Worm (Caenorhabditis elegans): ENCODE data around the gene F28A10.8.

DNA sequence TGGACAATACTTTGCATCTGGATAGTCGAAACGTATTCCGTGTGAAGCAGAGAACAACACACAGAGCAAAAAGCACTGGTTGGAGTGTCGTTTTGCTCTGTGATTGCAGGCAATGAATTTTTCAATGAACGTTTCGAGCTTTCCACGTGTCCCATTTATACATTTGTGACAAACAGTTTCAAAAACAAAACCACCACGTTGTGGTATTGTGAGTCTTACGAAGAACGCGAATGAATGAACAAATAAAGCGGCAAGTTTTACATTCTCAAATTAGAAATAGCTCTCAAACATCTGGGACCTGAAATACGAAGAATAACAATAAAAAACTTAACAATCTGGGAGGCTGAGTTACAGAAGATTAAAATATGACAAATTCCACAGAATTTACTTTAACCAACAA lies 46.5 kb downstream of the F28A10.8 start, which contains the start of gene F46F5.1:
- TF ChIP-seq unc-62 (GFP tag; optimal IDR thresholded peaks at IDR 0.05) (no peak), B0019.2 (GFP tag; conservative IDR thresholded peaks at IDR 0.05) (no peak)

Measured in whole organism, young adult.